Worm (Caenorhabditis elegans): ENCODE data around the gene col-33.

ce11 chrIV:4265224-4265623, 2.1 kb downstream of the col-33 start, which contains the start of gene F36A4.5:
- TF ChIP-seq cog-1 (tag; optimal IDR thresholded peaks at IDR 0.05) (no peak), ztf-29 (GFP tag; IDR thresholded peaks at IDR 0.05) (no peak), flt-1 (GFP tag; IDR thresholded peaks at IDR 0.05) (no peak), klf-2 (GFP tag; conservative IDR thresholded peaks at IDR 0.05) (no peak), tab-1 (GFP tag; IDR thresholded peaks at IDR 0.05) (no peak), med-1 (GFP tag; optimal IDR thresholded peaks at IDR 0.05; ENCODE audit: insufficient read depth) (no peak), ztf-23 (GFP tag; IDR thresholded peaks at IDR 0.05) (no peak), T22C8.4 (GFP tag; IDR thresholded peaks at IDR 0.05) (no peak)

Data from whole organism, midembryonic.